Fruit fly (Drosophila melanogaster) whole organism, embryonic: ENCODE results near the gene BG642167.

Source experiments
- Atf6 ChIP-seq: fragments of 200-800 bp; sonication (Bioruptor generic); IDR thresholded peaks from 2 replicates; pipeline ENCODE4 v1.3.6; 2022; ENCODE audit warnings: missing biosample characterization, missing genetic modification characterization
- B-H2 ChIP-seq: fragments of 200-800 bp; sonication (Bioruptor generic); optimal IDR thresholded peaks from 2 replicates; lab custom pipeline; 2018; ENCODE audit warnings: missing biosample characterization, mild to moderate bottlenecking, missing genetic modification characterization
- Bdp1 ChIP-seq: fragments of 200-800 bp; sonication (Bioruptor generic); optimal IDR thresholded peaks from 3 replicates; lab custom pipeline; 2016; ENCODE audit warnings: missing biosample characterization, missing genetic modification characterization
- CG11504 ChIP-seq: fragments of 200-800 bp; sonication (Bioruptor generic); optimal IDR thresholded peaks from 3 replicates; lab custom pipeline; 2019; ENCODE audit warnings: missing biosample characterization, mild to moderate bottlenecking, missing genetic modification characterization, moderate library complexity
- CG15011 ChIP-seq: fragments of 200-800 bp; sonication (Bioruptor generic); optimal IDR thresholded peaks from 3 replicates; lab custom pipeline; 2018; ENCODE audit warnings: missing biosample characterization, mild to moderate bottlenecking, missing genetic modification characterization
- CG16815 ChIP-seq: fragments of 200-800 bp; sonication (Bioruptor generic); optimal IDR thresholded peaks from 3 replicates; lab custom pipeline; 2017; ENCODE audit warnings: missing biosample characterization, mild to moderate bottlenecking, missing genetic modification characterization
- CG17361 ChIP-seq: fragments of 200-800 bp; sonication (Bioruptor generic); IDR thresholded peaks from 3 replicates; pipeline ENCODE4 v1.3.6; 2022; ENCODE audit warnings: missing biosample characterization, missing genetic modification characterization
- CG3838 ChIP-seq: fragments of 200-800 bp; sonication (Bioruptor generic); optimal IDR thresholded peaks from 3 replicates; lab custom pipeline; 2016; ENCODE audit warnings: missing biosample characterization, missing genetic modification characterization
- CG3847 ChIP-seq: fragments of 200-800 bp; sonication (Bioruptor generic); IDR thresholded peaks from 2 replicates; pipeline ENCODE4 v1.3.6; 2022; ENCODE audit warnings: missing biosample characterization, missing genetic modification characterization
- CG5953 ChIP-seq: fragments of 200-800 bp; sonication (Bioruptor generic); IDR thresholded peaks from 2 replicates; pipeline ENCODE4 v1.3.6; 2022; ENCODE audit warnings: missing biosample characterization, missing genetic modification characterization
- CG6175 ChIP-seq: fragments of 200-800 bp; sonication (Bioruptor generic); IDR thresholded peaks from 3 replicates; pipeline ENCODE4 v1.3.6; 2022; ENCODE audit warnings: missing biosample characterization, missing genetic modification characterization
- CG6254 ChIP-seq: fragments of 200-800 bp; sonication (Bioruptor generic); optimal IDR thresholded peaks from 3 replicates; lab custom pipeline; 2017; ENCODE audit warnings: mild to moderate bottlenecking, missing biosample characterization, missing genetic modification reagents, missing genetic modification characterization
- CG7745 ChIP-seq: fragments of 200-800 bp; sonication (Bioruptor generic); optimal IDR thresholded peaks from 2 replicates; lab custom pipeline; 2018; ENCODE audit warnings: missing biosample characterization, mild to moderate bottlenecking, missing genetic modification characterization, moderate library complexity
- CG7963 ChIP-seq: fragments of 200-800 bp; sonication (Bioruptor generic); IDR thresholded peaks from 3 replicates; pipeline ENCODE4 v1.3.6; 2022; ENCODE audit warnings: missing biosample characterization, missing genetic modification characterization; ENCODE audit not compliant: partially characterized antibody
- CG8089 ChIP-seq: fragments of 200-800 bp; sonication (Bioruptor generic); optimal IDR thresholded peaks from 3 replicates; lab custom pipeline; 2016; ENCODE audit warnings: missing biosample characterization, missing genetic modification characterization
- CG8765 ChIP-seq: fragments of 200-800 bp; sonication (Bioruptor generic); IDR thresholded peaks from 2 replicates; pipeline ENCODE4 v1.3.6; 2022; ENCODE audit warnings: missing biosample characterization, missing genetic modification characterization
- CG9215 ChIP-seq: fragments of 200-800 bp; sonication (Bioruptor generic); IDR thresholded peaks from 2 replicates; pipeline ENCODE4 v1.3.6; 2022; ENCODE audit warnings: missing biosample characterization, missing genetic modification characterization
- CG9797 ChIP-seq: fragments of 200-800 bp; sonication (Bioruptor generic); optimal IDR thresholded peaks from 3 replicates; lab custom pipeline; 2018; ENCODE audit warnings: missing biosample characterization, mild to moderate bottlenecking, missing genetic modification characterization
- Deaf1 ChIP-seq: fragments of 200-800 bp; optimal IDR thresholded peaks from 3 replicates; lab custom pipeline; 2019; ENCODE audit warnings: missing biosample characterization, mild to moderate bottlenecking, missing genetic modification characterization, moderate library complexity
- HLH3B ChIP-seq: fragments of 200-800 bp; sonication (Bioruptor generic); IDR thresholded peaks from 2 replicates; pipeline ENCODE4 v1.3.6; 2022; ENCODE audit warnings: missing biosample characterization, missing genetic modification characterization
- Kr ChIP-seq: fragments of 200-800 bp; sonication (Bioruptor generic); optimal IDR thresholded peaks from 2 replicates; lab custom pipeline; 2017; ENCODE audit warnings: missing biosample characterization, mild to moderate bottlenecking, missing genetic modification characterization
- NC2α ChIP-seq: fragments of 200-800 bp; sonication (Bioruptor generic); optimal IDR thresholded peaks from 2 replicates; lab custom pipeline; 2016; ENCODE audit warnings: missing biosample characterization, missing genetic modification characterization
- Rx ChIP-seq: fragments of 200-800 bp; sonication (Bioruptor generic); IDR thresholded peaks from 2 replicates; pipeline ENCODE4 v1.3.6; 2022; ENCODE audit warnings: missing biosample characterization, missing genetic modification characterization
- TFAM ChIP-seq: fragments of 200-800 bp; sonication (Bioruptor generic); optimal IDR thresholded peaks from 2 replicates; lab custom pipeline; 2017; ENCODE audit warnings: missing biosample characterization, missing genetic modification characterization, inconsistent platforms
- Xrp1 ChIP-seq: fragments of 200-800 bp; sonication (Bioruptor generic); IDR thresholded peaks from 2 replicates; pipeline ENCODE4 v1.3.6; 2022; ENCODE audit warnings: missing biosample characterization, missing genetic modification characterization
- ase ChIP-seq: fragments of 200-800 bp; sonication (Bioruptor generic); IDR thresholded peaks from 3 replicates; pipeline ENCODE4 v1.3.6; 2022; ENCODE audit warnings: missing biosample characterization, missing genetic modification characterization
- chm ChIP-seq: fragments of 200-800 bp; sonication (Bioruptor generic); IDR thresholded peaks from 2 replicates; pipeline ENCODE4 v1.3.6; 2022; ENCODE audit warnings: missing biosample characterization, missing genetic modification characterization
- danr ChIP-seq: fragments of 200-800 bp; sonication (Bioruptor generic); IDR thresholded peaks from 2 replicates; pipeline ENCODE4 v1.3.6; 2022; ENCODE audit warnings: missing biosample characterization, missing genetic modification characterization
- dati ChIP-seq: fragments of 200-800 bp; sonication (Bioruptor generic); IDR thresholded peaks from 2 replicates; pipeline ENCODE4 v1.3.6; 2022; ENCODE audit warnings: missing biosample characterization, missing genetic modification characterization
- disco-r ChIP-seq: fragments of 200-800 bp; sonication (Bioruptor generic); optimal IDR thresholded peaks from 2 replicates; lab custom pipeline; 2016; ENCODE audit warnings: missing biosample characterization, missing genetic modification characterization
- ems ChIP-seq: fragments of 200-800 bp; sonication (Bioruptor generic); optimal IDR thresholded peaks from 3 replicates; lab custom pipeline; 2016; ENCODE audit warnings: missing biosample characterization, missing genetic modification characterization
- eyg ChIP-seq: fragments of 200-800 bp; sonication (Bioruptor generic); optimal IDR thresholded peaks from 3 replicates; lab custom pipeline; 2016; ENCODE audit warnings: missing biosample characterization, missing genetic modification characterization
- grn ChIP-seq: fragments of 200-800 bp; sonication (Bioruptor generic); optimal IDR thresholded peaks from 3 replicates; lab custom pipeline; 2017; ENCODE audit warnings: missing biosample characterization, missing genetic modification characterization
- hb ChIP-seq: fragments of 200-800 bp; sonication (Bioruptor generic); IDR thresholded peaks from 3 replicates; pipeline ENCODE4 v1.3.6; 2022; ENCODE audit warnings: missing biosample characterization, missing genetic modification characterization; ENCODE audit not compliant: partially characterized antibody
- lola ChIP-seq, 3 experiments: fragments of >200 bp in 2 of 3; fragments of 200-800 bp in 1 of 3; sonication (Bioruptor generic) in 1 of 3; optimal IDR thresholded peaks; 2 replicates each; lab custom pipeline; 2017 to 2019; ENCODE audit warnings: missing biosample characterization in 3 of 3, missing genetic modification characterization in 3 of 3, mild to moderate bottlenecking in 1 of 3, moderate library complexity in 1 of 3
- mam ChIP-seq: fragments of 200-800 bp; sonication (Bioruptor generic); optimal IDR thresholded peaks from 3 replicates; lab custom pipeline; 2016; ENCODE audit warnings: missing biosample characterization, missing genetic modification characterization
- mld ChIP-seq: fragments of 200-800 bp; sonication (Bioruptor generic); IDR thresholded peaks from 3 replicates; pipeline ENCODE4 v1.3.6; 2022; ENCODE audit warnings: missing biosample characterization, missing genetic modification characterization; ENCODE audit not compliant: partially characterized antibody
- wdn ChIP-seq: fragments of 200-800 bp; sonication (Bioruptor generic); IDR thresholded peaks from 2 replicates; pipeline ENCODE4 v1.3.6; 2022; ENCODE audit warnings: missing biosample characterization, missing genetic modification characterization

The BG642167 gene

DNA sequence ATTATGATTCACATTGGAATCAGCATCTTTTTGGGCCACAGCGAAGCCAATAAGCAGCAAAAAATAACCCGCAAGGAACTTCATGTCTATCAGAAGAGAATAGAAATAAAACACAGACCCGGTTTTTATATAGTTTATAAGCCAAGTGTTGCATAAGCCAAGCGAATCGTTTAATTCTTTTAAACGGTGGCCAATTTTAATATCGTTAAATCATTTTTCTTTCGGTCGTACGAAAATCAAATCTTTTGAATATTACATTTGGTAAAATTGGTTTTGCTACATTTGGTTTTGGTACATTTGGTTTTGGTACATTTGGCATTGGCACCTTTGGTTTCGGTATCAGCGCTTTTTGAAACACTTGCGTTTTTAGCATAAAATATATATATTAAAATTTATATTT, 23.9 kb downstream of the BG642167 start, which contains the start of gene Sfp96F:
TSS of gene Sfp96F (minus strand) at position 101 of the 400 bp plus-strand sequence.
- TF ChIP-seq ase (GFP tag; lab: Robert Waterston, UW), result no peak
- TF ChIP-seq CG7745 (tag; lab: Kevin White, UChicago), result no peak
- no peak for TF ChIP-seq CG3838 (GFP tag; lab: Kevin White, UChicago)
- no peak for TF ChIP-seq CG9215 (GFP tag; lab: Robert Waterston, UW)
- TF ChIP-seq mam (GFP tag; lab: Kevin White, UChicago), result no peak
- TF ChIP-seq HLH3B (GFP tag; lab: Robert Waterston, UW), result no peak
- TF ChIP-seq eyg (GFP tag; lab: Kevin White, UChicago), result no peak
- no peak for TF ChIP-seq CG17361 (GFP tag; lab: Robert Waterston, UW)
- TF ChIP-seq TFAM, result no peak
- TF ChIP-seq grn (GFP tag; lab: Kevin White, UChicago), result no peak

dm6 chr3R:25830814-25831213, 24.6 kb downstream of the BG642167 start, which contains the start of gene Mst57Db:
TSS of gene Mst57Db (minus strand) at chr3R:25830914.
- no peak for TF ChIP-seq eyg (GFP tag; lab: Kevin White, UChicago)
- no peak for TF ChIP-seq CG6254 (GFP tag; lab: Kevin White, UChicago)
- TF ChIP-seq NC2α (GFP tag; lab: Kevin White, UChicago), result no peak
- no peak for TF ChIP-seq ems (GFP tag; lab: Kevin White, UChicago)
- no peak for TF ChIP-seq Xrp1 (GFP tag; lab: Robert Waterston, UW)
- no peak for TF ChIP-seq wdn (GFP tag; lab: Robert Waterston, UW)
- no peak for TF ChIP-seq CG6175 (GFP tag; lab: Robert Waterston, UW)
- no peak for TF ChIP-seq CG8765 (GFP tag; lab: Robert Waterston, UW)
- TF ChIP-seq chm (GFP tag; lab: Robert Waterston, UW), result no peak
- TF ChIP-seq danr (GFP tag; lab: Robert Waterston, UW), result no peak
- no peak for TF ChIP-seq B-H2 (GFP tag; lab: Kevin White, UChicago)
- TF ChIP-seq Deaf1 (tag; lab: Kevin White, UChicago), result no peak
- TF ChIP-seq dati (GFP tag; lab: Robert Waterston, UW), result no peak
- no peak for TF ChIP-seq CG11504 (tag; lab: Kevin White, UChicago)

- TF ChIP-seq CG15011 (GFP tag; lab: Kevin White, UChicago) (no peak), CG7963 (GFP tag; lab: Robert Waterston, UW) (no peak), Bdp1 (GFP tag; lab: Kevin White, UChicago) (no peak), CG9797 (GFP tag; lab: Kevin White, UChicago) (no peak), lola (GFP tag; optimal IDR thresholded peaks at IDR 0.05; lab: Kevin White, UChicago) (no peak), disco-r (no peak), CG5953 (GFP tag; lab: Robert Waterston, UW) (no peak), Atf6 (GFP tag; lab: Robert Waterston, UW) (no peak), CG3847 (GFP tag; lab: Robert Waterston, UW) (no peak), CG8089 (GFP tag; lab: Kevin White, UChicago) (no peak), hb (GFP tag; lab: Robert Waterston, UW) (no peak), CG16815 (GFP tag; lab: Kevin White, UChicago) (no peak), mld (GFP tag; lab: Robert Waterston, UW) (no peak), CG6254 (GFP tag; lab: Kevin White, UChicago) (no peak), Rx (GFP tag; lab: Robert Waterston, UW) (no peak), Kr (GFP tag; lab: Kevin White, UChicago) (no peak)
These were observed 25.6 kb downstream of the BG642167 start, which contains the start of the genes Mst57Da and alpha4GT2 for dm6 chr3R:25831799-25832280. TSS of gene Mst57Da (minus strand) at chr3R:25831899. TSS of gene alpha4GT2 (plus strand) at chr3R:25832230.
